Worm (Caenorhabditis elegans) whole organism, L4/young adult: Measurements from ENCODE around the gene daz-1.

Experiments
- W03F9.2 ChIP-seq: fragments of 150-350 bp; optimal IDR thresholded peaks from 2 replicates; lab custom pipeline; 2014; ENCODE audit warnings: missing biosample characterization, missing genetic modification characterization
- dao-5 ChIP-seq: sonication (generic microtip); optimal IDR thresholded peaks from 2 replicates; lab custom pipeline; 2016; ENCODE audit warnings: missing genotype, missing genetic modification characterization, moderate library complexity, missing compliant biosample characterization
- him-1 ChIP-seq: sonication (generic microtip); optimal IDR thresholded peaks from 2 replicates; lab custom pipeline; 2016; ENCODE audit warnings: missing genotype, missing genetic modification reagents, missing genetic modification characterization, missing compliant biosample characterization

Gene daz-1

DNA sequence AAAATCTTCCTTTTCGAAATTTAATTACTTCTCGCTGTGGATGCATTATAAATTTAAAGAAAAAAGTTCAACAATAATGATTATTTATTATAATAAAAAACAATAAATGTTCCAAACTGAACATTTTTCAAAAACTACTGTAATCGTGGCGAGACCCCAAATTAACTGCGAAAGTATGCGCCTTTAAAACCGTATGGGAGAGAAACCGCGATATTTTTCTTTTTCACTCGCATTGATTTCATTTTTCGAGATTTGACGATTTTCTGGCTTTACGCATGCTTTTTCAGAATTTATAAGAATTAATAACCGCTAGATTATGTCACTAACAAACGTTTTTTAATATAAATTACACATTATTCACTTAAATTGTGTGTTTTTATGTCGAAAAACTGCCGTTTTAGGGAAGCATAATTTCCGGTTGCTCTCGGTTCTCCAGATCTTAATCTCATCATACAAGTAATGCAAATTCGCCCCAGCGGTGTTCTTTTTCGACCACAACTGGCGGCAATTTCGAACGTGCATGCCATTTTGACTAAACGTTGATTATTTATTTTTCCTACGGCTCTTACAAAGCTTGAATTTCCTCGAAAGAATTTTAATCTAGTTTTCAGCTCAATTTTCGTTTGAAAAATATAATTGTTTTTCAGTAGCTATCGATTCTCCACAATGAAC is 45.0 kb downstream of the daz-1 start, which contains the start of gene F12A10.8:
Gene F12A10.8, minus strand, starts transcription at position 79 of the 672 bp plus-strand sequence.
- TF ChIP-seq him-1 (tag; lab: Kevin White, UChicago), result no peak
- TF ChIP-seq dao-5 (tag; lab: Kevin White, UChicago), result no peak
- TF ChIP-seq W03F9.2 (tag; lab: Kevin White, UChicago), result no peak

DNA sequence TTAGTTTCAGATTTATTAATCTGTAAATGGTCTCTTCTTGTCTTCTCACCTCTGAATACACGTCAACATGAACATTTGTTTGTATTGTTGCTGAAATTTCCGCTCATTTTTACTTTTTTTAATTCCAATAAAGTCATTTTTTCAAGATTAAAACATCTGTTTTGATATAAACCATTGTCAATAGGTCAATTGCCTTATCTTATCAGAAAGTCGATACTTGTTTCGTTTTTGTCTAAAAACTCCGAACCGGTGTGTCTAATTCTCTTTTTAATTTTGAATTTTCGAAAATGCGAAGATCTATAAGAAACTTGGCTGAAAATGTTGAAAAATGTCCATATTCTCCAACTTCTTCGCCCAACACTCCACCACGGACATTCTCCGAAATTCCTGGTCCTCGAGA is 47.7 kb downstream of the daz-1 start, which contains the start of gene cyp-44A1:
Gene cyp-44A1, plus strand, starts transcription at position 285 of the 400 bp plus-strand sequence.
- TF ChIP-seq W03F9.2 (tag; lab: Kevin White, UChicago), result no peak

DNA sequence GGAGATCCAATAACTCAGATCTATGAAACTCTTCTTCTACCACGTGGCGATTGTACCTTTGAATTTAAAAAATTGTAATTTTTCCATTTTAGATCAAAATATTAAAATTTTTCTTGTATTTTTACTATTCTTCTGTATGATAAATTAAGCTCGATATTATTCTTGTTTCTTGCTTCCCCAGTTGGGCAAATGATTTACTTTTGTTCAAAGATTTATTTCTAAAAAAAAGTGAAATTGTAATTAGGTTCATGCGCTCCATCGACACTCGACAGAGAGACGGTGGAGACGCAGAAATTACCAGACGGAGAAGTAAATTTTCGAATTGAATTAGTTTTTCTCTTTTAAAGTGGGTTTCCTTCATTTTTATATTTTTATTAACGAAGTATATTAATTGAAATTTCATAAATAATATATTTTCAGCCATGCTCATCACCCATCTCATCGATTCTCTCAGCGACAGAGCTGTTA is 49.7 kb downstream of the daz-1 start, which contains the start of gene npp-24:
Gene npp-24, plus strand, starts transcription at position 51 of the 468 bp plus-strand sequence.
- TF ChIP-seq W03F9.2 (tag; lab: Kevin White, UChicago) (no peak), dao-5 (tag; lab: Kevin White, UChicago) (no peak), him-1 (tag; lab: Kevin White, UChicago) (no peak)
